Worm (Caenorhabditis elegans): ENCODE measurements around the gene ZC190.5.

ZC190.5 gene

DNA sequence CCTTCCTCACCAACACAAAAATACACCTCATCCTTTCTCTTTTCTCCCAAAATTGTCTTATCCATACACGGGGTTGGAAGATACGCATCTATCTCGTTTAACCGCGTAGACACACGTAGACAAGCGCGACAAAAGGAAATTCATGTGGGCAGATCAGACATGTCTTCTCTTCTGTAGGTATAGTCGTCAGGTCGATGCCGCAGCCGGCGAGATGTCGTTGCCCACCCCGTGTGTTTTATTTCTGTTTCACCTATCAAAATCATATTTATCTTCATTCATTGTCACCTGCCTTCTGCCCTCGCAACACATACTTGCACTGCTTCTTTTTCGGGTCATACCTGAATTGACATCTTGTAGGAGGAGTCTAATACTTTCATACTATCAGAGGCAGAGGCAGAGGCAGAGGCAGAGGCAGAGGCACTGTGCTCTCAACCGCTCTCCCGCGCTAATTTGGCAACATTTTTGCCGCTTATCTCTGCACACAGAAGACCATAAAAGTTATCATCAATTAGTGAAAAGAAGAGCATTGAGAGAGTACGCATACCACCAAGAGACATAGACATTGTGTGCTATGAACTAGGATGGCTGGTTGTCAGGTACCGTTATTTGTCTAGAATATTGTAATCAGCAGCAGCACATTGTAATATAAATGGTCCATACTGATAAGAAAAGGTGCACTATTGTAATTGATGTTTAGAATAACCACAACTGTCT, 12.0 kb downstream of the ZC190.5 start:
- TF ChIP-seq K12H6.12 (tag; optimal IDR thresholded peaks at IDR 0.05), result no peak
- TF ChIP-seq ztf-22 (GFP tag; optimal IDR thresholded peaks at IDR 0.05), result peak; percentile 27
- TF ChIP-seq hmg-20 (GFP tag; IDR thresholded peaks at IDR 0.05), result no peak
- TF ChIP-seq dox-1 (GFP tag; IDR thresholded peaks at IDR 0.05), result peak; percentile 73
- TF ChIP-seq nhr-80 (tag; optimal IDR thresholded peaks at IDR 0.05), result peak; percentile 98
- TF ChIP-seq nhr-90 (tag; optimal IDR thresholded peaks at IDR 0.05), result no peak
- TF ChIP-seq cebp-1 (GFP tag; IDR thresholded peaks at IDR 0.05), result no peak
- peak; percentile 48 for TF ChIP-seq cebp-1 (tag; optimal IDR thresholded peaks at IDR 0.05)

DNA sequence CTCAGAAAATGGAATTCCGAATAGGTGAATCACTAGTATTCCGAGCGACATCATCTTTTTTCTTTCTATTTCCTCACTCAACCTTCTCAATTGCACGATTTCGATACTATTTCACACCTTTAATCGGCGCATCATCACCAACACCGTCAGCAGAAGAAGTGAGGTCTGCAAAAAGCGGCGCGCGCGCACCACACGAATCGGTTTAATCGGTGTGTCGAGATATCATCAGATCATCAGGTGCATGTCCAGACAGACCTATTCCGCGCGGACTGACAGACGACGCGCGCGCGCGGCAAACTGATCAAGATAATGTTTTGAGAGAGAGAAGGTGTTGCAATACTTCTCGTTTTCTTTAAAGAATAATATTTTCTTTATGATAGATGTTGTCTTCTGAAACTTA, 12.9 kb downstream of the ZC190.5 start:
- no peak for TF ChIP-seq F52B5.7 (tag; optimal IDR thresholded peaks at IDR 0.05)
- peak; percentile 56 for TF ChIP-seq zfh-2 (GFP tag; conservative IDR thresholded peaks at IDR 0.05)

DNA sequence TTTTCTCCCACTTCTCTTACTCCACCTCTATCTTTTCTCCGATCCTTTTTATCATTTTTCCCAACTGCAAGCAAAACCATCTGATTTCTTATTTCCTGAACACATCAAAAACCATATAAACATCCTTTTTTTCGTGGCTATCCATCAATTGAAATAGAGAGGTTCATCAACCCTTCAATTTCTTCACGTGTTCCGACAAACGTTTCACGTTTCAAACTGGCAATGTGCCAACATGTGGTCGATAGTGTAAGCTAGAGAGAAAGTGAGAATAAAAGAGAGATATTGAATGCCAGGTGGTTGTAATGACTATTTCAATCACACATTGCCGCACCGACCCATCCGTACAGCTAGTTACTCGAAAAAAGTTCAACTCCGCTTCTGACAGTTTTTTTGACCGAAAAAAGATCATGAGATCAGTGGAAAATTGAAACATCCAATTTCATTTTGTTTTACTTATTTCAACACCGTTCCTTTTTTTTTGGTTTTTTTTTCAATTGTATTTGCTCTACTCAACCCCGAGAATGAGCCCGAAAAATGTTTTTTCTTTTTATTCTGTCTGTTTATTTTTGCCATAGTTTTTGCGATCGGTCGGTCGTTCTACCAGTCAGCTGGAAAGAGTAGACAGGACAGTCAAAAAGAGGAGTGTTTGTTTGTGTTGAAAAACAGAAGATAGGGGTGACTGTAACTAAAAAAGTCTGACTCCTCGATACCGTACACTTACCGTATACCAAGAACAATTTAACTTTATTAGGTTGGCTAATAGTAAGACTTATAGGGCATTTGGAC, 14.6 kb downstream of the ZC190.5 start:
- TF ChIP-seq somi-1 (GFP tag; optimal IDR thresholded peaks at IDR 0.05), result peak; percentile 39
- peak in 1 of 2 experiments; percentile 38 for TF ChIP-seq let-607 (tag; optimal IDR thresholded peaks at IDR 0.05)
- TF ChIP-seq cebp-1 (GFP tag; IDR thresholded peaks at IDR 0.05), result no peak
- TF ChIP-seq cebp-1 (tag; optimal IDR thresholded peaks at IDR 0.05), result peak; percentile 10
- TF ChIP-seq C06A6.2 (GFP tag; conservative IDR thresholded peaks at IDR 0.05), result no peak
- peak; percentile 20 for TF ChIP-seq nhr-80 (tag; optimal IDR thresholded peaks at IDR 0.05)

DNA sequence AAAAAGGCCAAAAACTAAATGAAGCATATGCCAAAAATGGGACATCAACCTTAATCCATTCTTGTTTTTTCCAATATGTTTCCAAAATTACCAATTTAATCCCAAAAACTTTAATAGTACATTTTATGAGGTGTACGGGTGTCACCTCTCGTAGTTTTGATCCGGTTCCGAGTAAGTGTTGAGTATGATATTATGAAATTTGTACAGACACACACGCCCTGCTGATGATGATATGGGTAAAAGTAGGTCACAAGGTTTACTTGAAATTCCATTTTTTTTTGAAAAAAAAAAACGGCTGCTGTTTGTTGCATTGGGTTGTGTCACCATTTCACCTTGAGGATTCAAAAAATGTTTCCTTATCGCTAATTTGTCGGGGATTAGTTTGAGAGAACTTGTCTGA, 15.5 kb downstream of the ZC190.5 start:
- TF ChIP-seq ztf-6 (GFP tag; IDR thresholded peaks at IDR 0.05), result no peak
- TF ChIP-seq cebp-1 (GFP tag; IDR thresholded peaks at IDR 0.05), result peak; percentile 69; the same call in 1 of the 2 replicates
- peak; percentile 75 for TF ChIP-seq cebp-1 (tag; optimal IDR thresholded peaks at IDR 0.05)

DNA sequence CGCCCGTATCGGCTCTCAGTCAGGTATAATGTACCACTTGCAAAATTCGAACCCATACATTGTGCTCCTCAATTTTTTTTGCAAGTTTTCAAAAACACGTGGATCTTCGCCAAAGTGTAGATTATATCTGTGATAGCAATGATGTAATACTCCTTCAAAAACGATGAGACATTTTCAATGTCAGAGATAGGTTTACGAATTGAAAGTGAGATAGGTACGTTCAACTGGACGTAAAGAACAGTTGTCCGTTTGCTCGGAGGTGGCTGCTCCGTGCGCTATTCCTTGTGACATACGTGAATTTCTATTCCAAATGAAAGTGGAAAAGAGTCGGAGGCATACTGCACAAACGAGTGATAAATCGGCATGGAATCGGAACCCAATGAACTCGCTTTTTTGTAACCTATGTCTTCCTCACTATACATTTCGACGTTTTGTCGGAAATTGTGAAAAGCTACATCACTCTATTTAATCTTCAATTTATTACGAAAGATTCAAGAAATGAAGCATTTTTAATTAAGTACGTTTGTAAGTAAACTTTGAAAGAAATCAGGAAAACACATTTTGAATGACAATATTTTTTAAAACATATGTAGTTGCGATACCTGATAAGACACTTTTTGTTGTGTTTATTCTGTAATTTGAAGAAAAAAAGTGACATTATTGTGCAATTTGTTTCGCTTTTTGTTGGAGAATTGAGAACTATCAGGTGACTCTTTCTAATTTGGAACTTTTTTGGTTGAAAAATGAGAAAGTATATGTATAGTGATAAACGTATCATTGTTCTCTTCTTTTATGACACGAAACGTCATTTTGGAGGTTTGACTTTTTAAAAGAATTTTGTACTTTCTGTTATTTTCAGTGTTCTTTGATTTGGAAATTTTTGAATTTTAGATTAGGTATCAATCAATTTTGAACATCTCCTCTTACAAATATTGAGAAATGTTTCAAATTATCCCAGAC, 18.7 kb downstream of the ZC190.5 start:
- TF ChIP-seq nhr-80 (tag; optimal IDR thresholded peaks at IDR 0.05), result peak; percentile 68
- no peak for TF ChIP-seq F22D6.2 (tag; optimal IDR thresholded peaks at IDR 0.05)
- TF ChIP-seq unc-62 (GFP tag; optimal IDR thresholded peaks at IDR 0.05), result peak; percentile 61
- TF ChIP-seq cebp-1 (GFP tag; IDR thresholded peaks at IDR 0.05), result no peak
- TF ChIP-seq cebp-1 (tag; optimal IDR thresholded peaks at IDR 0.05), result peak; percentile 32

DNA sequence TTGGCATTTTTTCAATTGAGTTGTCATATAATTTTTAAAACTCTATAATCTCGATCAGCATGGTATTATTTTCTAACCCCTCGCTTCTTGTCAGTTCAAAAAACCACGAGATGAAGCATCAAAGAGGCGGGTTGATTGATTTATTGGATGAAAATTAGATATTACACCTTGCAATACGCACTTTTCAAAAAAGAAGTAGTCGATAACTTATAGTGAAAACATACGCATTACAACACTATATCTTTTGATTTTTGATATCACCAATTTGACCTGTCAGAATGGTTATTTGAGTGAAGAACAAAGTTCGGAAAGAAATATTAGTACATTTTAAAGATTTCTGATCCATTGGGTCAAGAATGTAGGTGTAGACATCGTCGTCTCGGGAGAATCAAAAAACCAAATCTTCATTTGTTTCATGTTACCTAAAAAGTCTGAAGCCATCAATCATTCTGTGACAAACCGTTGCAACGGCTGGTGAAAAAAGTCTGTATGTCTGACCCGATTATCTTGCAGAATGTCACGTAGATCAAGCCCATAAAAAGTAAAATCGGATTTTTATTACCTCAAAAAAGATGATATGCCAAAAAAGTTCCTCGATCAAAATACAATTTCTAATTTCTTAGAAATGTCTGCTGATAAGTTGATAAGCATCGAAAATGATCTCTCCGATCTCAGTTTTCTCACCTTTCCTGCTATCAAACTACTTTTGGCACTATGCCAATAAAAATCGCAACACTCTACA, 20.1 kb downstream of the ZC190.5 start:
- TF ChIP-seq B0035.1 (tag; optimal IDR thresholded peaks at IDR 0.05) (no peak), gei-17 (GFP tag; optimal IDR thresholded peaks at IDR 0.05) (no peak), nhr-80 (tag; optimal IDR thresholded peaks at IDR 0.05) (peak; percentile 42), B0336.3 (GFP tag; IDR thresholded peaks at IDR 0.05) (no peak), ztf-26 (tag; optimal IDR thresholded peaks at IDR 0.05) (peak; percentile 1), rcor-1 (GFP tag; IDR thresholded peaks at IDR 0.05) (no peak)

DNA sequence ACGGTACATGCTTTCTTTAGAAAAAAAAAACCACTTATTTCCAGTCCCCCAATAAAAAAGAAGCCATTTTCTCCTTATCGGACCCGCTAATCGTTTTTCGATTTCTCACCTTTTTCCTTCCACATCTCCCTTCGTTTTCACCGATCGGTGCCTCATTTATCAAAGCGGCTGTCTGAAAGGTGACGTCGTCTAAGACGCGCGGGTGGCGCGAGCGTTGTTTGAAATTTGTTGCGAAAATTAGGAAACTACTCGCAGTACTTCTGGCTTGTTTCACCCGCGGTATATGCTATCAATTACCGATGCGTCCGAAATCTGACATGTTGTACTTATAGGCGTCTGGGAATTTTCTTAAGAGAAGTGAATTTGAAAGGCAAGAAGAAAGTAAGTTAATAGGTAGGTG, 21.2 kb downstream of the ZC190.5 start:
- TF ChIP-seq Y79H2A.3 (GFP tag; conservative IDR thresholded peaks at IDR 0.05) (no peak), xnd-1 (tag; optimal IDR thresholded peaks at IDR 0.05) (no peak), ztf-18 (tag; optimal IDR thresholded peaks at IDR 0.05) (no peak), rpc-1 (optimal IDR thresholded peaks at IDR 0.05) (no peak), rpc-1 (tag; optimal IDR thresholded peaks at IDR 0.05) (no peak)
